Worm (Caenorhabditis elegans) whole organism, L1 larva: ENCODE measurements around the gene C27A7.9.

ENCODE experiments used
- jun-1 ChIP-seq: fragments of 150-350 bp; optimal IDR thresholded peaks from 2 replicates; lab custom pipeline; 2014; ENCODE audit warnings: missing biosample characterization, missing genetic modification reagents, missing genetic modification characterization
- mdl-1 ChIP-seq, 2 experiments: fragments of 150-350 bp; optimal IDR thresholded peaks; 2 replicates each; lab custom pipeline; 2014 to 2017; ENCODE audit warnings: missing biosample characterization in 2 of 2, missing genetic modification characterization in 2 of 2, inconsistent platforms in 1 of 2

DNA sequence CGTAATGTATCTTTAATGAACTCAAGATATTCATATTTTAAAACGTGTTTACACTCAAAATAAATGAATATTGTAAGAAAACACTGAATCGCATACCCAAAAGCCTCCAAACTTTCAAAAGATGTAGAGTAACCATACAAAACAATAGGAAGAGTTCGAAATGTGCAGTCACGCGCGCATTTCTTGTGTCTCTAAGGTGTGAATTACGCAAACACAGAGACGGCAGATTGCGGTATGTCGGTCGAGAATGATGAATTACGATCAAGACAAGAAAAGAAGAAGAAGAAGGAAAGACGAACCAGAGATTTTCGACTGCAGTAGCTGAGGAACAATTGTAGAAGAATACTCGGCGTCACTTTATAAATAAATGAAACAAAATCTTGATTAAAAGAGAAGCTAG, 43.0 kb downstream of the C27A7.9 start, which contains the start of gene lhpp-1:
- TF ChIP-seq mdl-1 (tag; optimal IDR thresholded peaks at IDR 0.05; lab: Kevin White, UChicago) (peak in 1 of 2 experiments; percentile 14), jun-1 (tag; lab: Kevin White, UChicago) (no peak)
